Worm (Caenorhabditis elegans): ENCODE data around the gene W08A12.3.

- TF ChIP-seq fos-1 (tag; optimal IDR thresholded peaks at IDR 0.05), result no peak
- TF ChIP-seq ZK337.2 (GFP tag; IDR thresholded peaks at IDR 0.05), result no peak
- no peak for TF ChIP-seq T26A8.4 (GFP tag; IDR thresholded peaks at IDR 0.05)
- TF ChIP-seq nhr-28 (tag; optimal IDR thresholded peaks at IDR 0.05), result no peak
- TF ChIP-seq Y5F2A.4 (GFP tag; optimal IDR thresholded peaks at IDR 0.05), result no peak
- no peak for TF ChIP-seq skn-1 (tag; optimal IDR thresholded peaks at IDR 0.05)
- no peak for TF ChIP-seq snpc-4 (tag; optimal IDR thresholded peaks at IDR 0.05)
- no peak for TF ChIP-seq pha-4 (GFP tag; IDR thresholded peaks at IDR 0.05)
- no peak for TF ChIP-seq pha-4 (tag; optimal IDR thresholded peaks at IDR 0.05)
- no peak for TF ChIP-seq R02D3.7 (tag; optimal IDR thresholded peaks at IDR 0.05)
- TF ChIP-seq ama-1 (optimal IDR thresholded peaks at IDR 0.05), result no peak
- TF ChIP-seq nhr-42 (GFP tag; IDR thresholded peaks at IDR 0.05), result no peak
- no peak for TF ChIP-seq unc-130 (GFP tag; optimal IDR thresholded peaks at IDR 0.05)
- TF ChIP-seq ceh-82 (tag; optimal IDR thresholded peaks at IDR 0.05), result no peak
Observed at ce11 chrV:3647862-3648261, 34.8 kb upstream of the W08A12.3 start, which contains the start of gene F59B1.10.
